Fruit fly (Drosophila melanogaster): ENCODE results near the gene mid.

DNA sequence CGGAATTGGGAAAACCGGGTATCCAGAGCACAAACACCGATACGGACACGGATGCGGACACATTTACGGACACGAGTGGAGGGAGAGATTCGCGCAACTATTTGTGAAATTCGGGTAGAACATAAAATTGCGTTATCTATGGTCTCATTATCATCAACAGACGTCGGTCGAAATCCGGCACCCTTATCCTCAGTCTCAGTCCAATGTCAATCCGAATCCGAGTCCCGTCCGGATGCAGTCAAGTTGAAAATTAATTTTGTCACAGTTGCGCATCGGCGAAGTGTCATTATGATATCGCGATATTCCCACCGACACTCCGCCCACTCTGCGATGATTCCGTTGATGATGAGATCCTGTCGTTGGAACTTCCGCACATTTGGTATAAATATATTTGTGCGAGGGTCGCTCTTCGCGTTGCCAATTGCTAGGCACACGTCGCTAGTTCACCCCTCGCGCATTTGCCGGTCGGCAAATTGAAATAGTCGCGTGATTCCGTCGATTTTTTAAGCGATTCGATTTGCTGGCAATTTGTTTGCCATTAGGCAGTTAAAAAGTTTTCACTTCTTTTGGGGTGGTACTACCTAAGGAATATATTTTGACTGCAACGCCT is 29.3 kb upstream of the mid start:
- TF ChIP-seq CG6792 (GFP tag; optimal IDR thresholded peaks at IDR 0.05) = no peak
- TF ChIP-seq CG10631 (GFP tag; optimal IDR thresholded peaks at IDR 0.05) = no peak
- TF ChIP-seq CG3919 (GFP tag; optimal IDR thresholded peaks at IDR 0.05) = no peak
- TF ChIP-seq dac (GFP tag; optimal IDR thresholded peaks at IDR 0.05) = no peak
- TF ChIP-seq dsx (GFP tag; optimal IDR thresholded peaks at IDR 0.05; ENCODE audit: poor library complexity, severe bottlenecking) = no peak
- no peak for TF ChIP-seq Sox102F (GFP tag; optimal IDR thresholded peaks at IDR 0.05)
- no peak for TF ChIP-seq Eip93F (GFP tag; optimal IDR thresholded peaks at IDR 0.05)
- TF ChIP-seq Hr38 (GFP tag; optimal IDR thresholded peaks at IDR 0.05) = no peak
- TF ChIP-seq esn (GFP tag; optimal IDR thresholded peaks at IDR 0.05) = no peak

Data from whole organism, prepupa.